Worm (Caenorhabditis elegans) whole organism, early embryonic: ENCODE data around the gene D1005.5.

ENCODE experiments used
- ama-1 ChIP-seq: fragments of 150-350 bp; optimal IDR thresholded peaks from 2 replicates; lab custom pipeline; 2014
- tbx-11 ChIP-seq: fragments of 200-800 bp; sonication (Bioruptor generic); IDR thresholded peaks from 2 replicates; pipeline ENCODE4 v1.3.6; 2022; ENCODE audit warnings: missing genetic modification characterization, missing compliant biosample characterization
- tra-4 ChIP-seq: sonication (generic microtip); optimal IDR thresholded peaks from 2 replicates; lab custom pipeline; 2017; ENCODE audit warnings: missing genetic modification characterization, missing compliant biosample characterization

- no peak for TF ChIP-seq ama-1 (lab: Kevin White, UChicago)
- TF ChIP-seq tbx-11, result no peak
- no peak for TF ChIP-seq tra-4 (tag; lab: Kevin White, UChicago)
Measured at ce11 chrX:1489574-1489973, 16.8 kb upstream of the D1005.5 start.
